Fruit fly (Drosophila melanogaster): ENCODE data around the gene Met.

DNA sequence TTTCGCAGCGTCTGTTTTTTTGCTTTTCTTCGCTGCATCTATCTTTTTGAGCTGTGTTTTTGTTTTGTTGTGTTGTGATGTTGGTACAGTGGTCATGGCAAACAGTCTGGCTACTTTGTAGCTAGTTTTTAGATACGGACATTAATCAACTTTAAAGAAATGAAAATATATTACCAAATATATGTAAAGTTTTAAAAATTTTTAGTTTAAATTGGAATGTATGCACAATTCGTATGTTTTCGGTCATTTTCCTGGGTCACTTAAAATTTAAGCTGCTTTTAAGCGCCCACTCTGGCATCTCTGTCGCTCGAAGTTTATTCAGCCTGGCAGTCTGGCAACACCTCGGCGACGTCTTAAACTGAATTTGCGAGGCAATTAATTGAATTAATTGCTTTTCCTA, 39.4 kb upstream of the Met start, which contains the start of gene CG11695:
- no peak for TF ChIP-seq D1 (tag; optimal IDR thresholded peaks at IDR 0.05)
- peak; percentile 27; the same call in 1 of the 2 replicates for TF ChIP-seq CG12605 (GFP tag; IDR thresholded peaks at IDR 0.05)
- 0 out of 2 replicates have a peak, but pooled peaks have one; percentile 9 for TF ChIP-seq rn (GFP tag; IDR thresholded peaks at IDR 0.05)
- TF ChIP-seq gl (tag; optimal IDR thresholded peaks at IDR 0.05), result peak; percentile 55
- no peak for TF ChIP-seq CG13204 (GFP tag; optimal IDR thresholded peaks at IDR 0.05)
